Worm (Caenorhabditis elegans) whole organism, L4/young adult: ENCODE results near the gene K02F3.9.

Experiments used
- W03F9.2 ChIP-seq: fragments of 150-350 bp; optimal IDR thresholded peaks from 2 replicates; lab custom pipeline; 2014; ENCODE audit warnings: missing biosample characterization, missing genetic modification characterization
- dao-5 ChIP-seq: sonication (generic microtip); optimal IDR thresholded peaks from 2 replicates; lab custom pipeline; 2016; ENCODE audit warnings: missing genotype, missing genetic modification characterization, moderate library complexity, missing compliant biosample characterization
- him-1 ChIP-seq: sonication (generic microtip); optimal IDR thresholded peaks from 2 replicates; lab custom pipeline; 2016; ENCODE audit warnings: missing genotype, missing genetic modification reagents, missing genetic modification characterization, missing compliant biosample characterization

K02F3.9 gene

ce11 chrIII:856908-857307 lies 15.7 kb upstream of the K02F3.9 start:
- TF ChIP-seq him-1 (tag; lab: Kevin White, UChicago): no peak
- no peak for TF ChIP-seq dao-5
- no peak for TF ChIP-seq W03F9.2 (tag; lab: Kevin White, UChicago)

DNA sequence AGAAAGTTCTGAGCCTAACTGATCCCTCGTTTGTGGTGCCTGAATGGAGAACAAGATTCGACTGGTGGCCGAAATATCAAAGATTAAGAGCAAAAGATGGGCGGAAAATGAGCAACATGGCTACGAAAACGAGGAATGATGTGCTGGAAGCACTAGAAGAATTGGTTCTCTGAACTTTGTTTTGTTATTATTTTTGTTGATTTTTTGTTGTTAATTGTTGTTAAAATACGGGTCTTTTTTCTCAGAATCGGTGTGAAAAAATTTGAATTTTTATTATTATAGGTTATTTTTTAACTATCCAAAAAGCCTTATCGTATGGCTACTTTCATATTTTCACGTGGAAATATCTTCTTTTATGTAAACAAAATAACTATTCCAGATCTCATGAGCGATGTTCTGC lies 15.1 kb upstream of the K02F3.9 start, which contains the start of gene K02F3.12:
K02F3.12 (plus strand) TSS at position 301 of the 400 bp plus-strand sequence.
- no peak for TF ChIP-seq dao-5

ce11 chrIII:853859-854359 lies 12.7 kb upstream of the K02F3.9 start, which contains the start of the genes rnp-5 and tag-51:
Gene rnp-5, minus strand, starts transcription at chrIII:853909.
Gene tag-51, plus strand, starts transcription at chrIII:854221.
- no peak for TF ChIP-seq W03F9.2 (tag; lab: Kevin White, UChicago)
- TF ChIP-seq dao-5: no peak
- no peak for TF ChIP-seq him-1 (tag; lab: Kevin White, UChicago)

DNA sequence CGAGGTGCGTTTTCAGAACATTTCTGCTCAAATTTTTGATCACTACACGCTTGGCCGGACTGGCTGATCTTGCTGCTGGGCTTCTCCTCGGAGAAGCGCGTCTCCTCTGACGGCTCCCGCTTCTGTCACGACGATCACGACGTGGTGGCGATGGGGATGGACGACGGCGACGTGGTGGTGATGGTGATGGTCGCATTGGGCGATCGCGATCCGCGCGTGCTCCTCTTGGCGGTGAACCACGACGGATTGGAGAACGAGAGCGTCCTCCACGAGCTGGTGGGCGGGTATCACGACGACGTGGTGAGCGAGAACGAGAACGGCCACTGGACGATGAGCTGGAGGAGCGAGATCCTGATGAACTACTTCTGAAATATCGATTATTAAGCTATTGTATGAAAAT lies 12.2 kb upstream of the K02F3.9 start:
- TF ChIP-seq dao-5 (no peak), him-1 (tag; lab: Kevin White, UChicago) (no peak), W03F9.2 (tag; lab: Kevin White, UChicago) (no peak)

- TF ChIP-seq dao-5: no peak
- no peak for TF ChIP-seq W03F9.2 (tag; lab: Kevin White, UChicago)
- no peak for TF ChIP-seq him-1 (tag; lab: Kevin White, UChicago)
Measured at ce11 chrIII:852296-852695, 11.1 kb upstream of the K02F3.9 start, which contains the start of gene moma-1. Gene moma-1, minus strand, starts transcription at chrIII:852396.

- TF ChIP-seq him-1 (tag; lab: Kevin White, UChicago) (no peak), dao-5 (no peak), W03F9.2 (tag; lab: Kevin White, UChicago) (no peak)
Measured at ce11 chrIII:845485-845884, 4.3 kb upstream of the K02F3.9 start, which contains the start of gene K02F3.2. Gene K02F3.2, plus strand, starts transcription at chrIII:845841.

ce11 chrIII:844577-844976 lies 3.4 kb upstream of the K02F3.9 start:
- TF ChIP-seq dao-5 (no peak), him-1 (tag; lab: Kevin White, UChicago) (no peak), W03F9.2 (tag; lab: Kevin White, UChicago) (no peak)

DNA sequence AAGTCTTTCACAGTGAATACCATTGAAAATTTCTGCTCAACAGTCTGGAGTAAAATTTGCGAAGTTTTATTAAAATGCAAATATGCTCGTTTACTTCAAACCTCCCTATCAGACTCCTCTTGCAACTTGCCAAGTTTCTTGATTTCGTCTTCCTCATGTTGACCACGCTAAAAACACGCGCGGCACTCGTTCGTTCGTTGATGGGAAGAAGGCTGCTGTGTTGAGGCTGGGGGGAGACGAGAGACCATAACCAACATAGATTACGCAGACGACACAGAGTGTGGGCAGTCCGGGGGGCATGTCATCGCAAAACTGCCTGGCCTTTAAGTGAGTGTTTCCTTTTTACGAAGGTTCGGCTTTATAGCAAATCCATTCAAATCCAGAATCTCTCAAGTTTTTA lies 2.8 kb upstream of the K02F3.9 start:
- TF ChIP-seq W03F9.2 (tag; lab: Kevin White, UChicago): no peak
- no peak for TF ChIP-seq dao-5
- no peak for TF ChIP-seq him-1 (tag; lab: Kevin White, UChicago)

DNA sequence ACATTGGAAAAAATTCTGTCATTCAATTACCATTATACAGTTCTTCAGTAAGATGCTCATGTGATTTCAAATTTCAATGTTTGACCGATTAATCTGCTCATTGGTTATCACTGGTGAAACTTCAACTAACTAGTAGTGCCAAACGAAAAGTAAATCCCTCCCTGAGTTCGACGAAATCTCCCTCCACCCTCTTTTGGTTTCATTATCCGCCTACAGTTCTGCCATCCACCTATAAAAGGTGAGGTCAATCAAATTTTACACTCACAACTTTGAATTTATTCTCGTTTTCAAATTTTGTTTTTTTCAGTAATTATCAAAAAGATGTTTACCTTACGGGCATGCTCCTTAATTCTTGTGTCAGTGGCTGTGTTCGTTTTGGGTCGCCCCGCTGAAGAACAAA lies 1.5 kb upstream of the K02F3.9 start, which contains the start of gene far-8:
far-8 (plus strand) TSS at position 301 of the 400 bp plus-strand sequence.
- no peak for TF ChIP-seq him-1 (tag; lab: Kevin White, UChicago)

DNA sequence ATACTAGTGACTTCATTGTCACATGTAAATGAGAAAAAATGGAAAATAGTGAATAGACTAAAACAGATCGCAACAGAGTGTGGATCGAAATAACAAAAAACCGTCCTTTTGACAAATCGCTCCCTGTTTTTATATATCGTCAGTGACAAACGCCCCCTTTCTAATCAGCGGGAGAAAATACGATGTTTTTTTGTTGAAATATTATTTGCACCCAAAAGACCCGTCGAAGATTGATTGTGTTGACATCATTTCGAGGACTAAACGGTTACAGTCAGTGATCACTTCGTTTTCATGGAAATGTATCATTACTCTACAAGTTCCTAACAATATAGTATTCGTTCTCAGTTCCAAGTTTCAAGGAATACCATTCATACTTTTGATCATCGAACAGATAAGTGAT lies 1.7 kb downstream of the K02F3.9 start, which contains the start of gene dos-3:
dos-3 (minus strand) TSS at position 101 of the 400 bp plus-strand sequence.
- TF ChIP-seq W03F9.2 (tag; lab: Kevin White, UChicago) (no peak), him-1 (tag; lab: Kevin White, UChicago) (no peak), dao-5 (no peak)

DNA sequence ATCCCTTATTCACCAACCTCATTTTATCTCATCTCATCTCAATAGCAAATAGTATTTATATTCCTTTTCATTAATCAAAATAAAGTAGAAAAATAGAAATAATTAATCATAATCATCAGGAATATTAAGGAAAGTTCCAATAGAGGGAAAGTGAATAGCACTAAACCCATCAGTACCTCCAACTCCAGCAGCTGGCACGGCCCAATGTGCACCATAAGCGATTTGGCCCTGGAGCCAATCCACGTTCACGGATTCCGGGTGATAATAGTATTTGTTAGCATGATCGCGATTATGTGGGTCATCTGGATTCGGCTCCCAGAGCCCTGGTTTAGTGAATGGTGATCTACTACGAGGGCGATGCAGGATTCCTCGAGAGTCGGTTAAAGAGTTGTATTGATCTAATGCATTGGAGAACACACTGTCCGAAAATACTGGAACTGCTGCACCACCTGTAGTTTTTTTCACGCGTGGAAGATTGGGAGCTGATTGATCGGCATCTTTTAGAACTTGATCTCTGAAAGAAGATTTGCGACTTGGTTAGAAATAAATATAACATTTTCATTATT lies 5.4 kb downstream of the K02F3.9 start:
- TF ChIP-seq him-1 (tag; lab: Kevin White, UChicago): peak; percentile 81
- peak; percentile 60 for TF ChIP-seq dao-5
- peak; percentile 1 for TF ChIP-seq W03F9.2 (tag; lab: Kevin White, UChicago)

- TF ChIP-seq W03F9.2 (tag; lab: Kevin White, UChicago): no peak
- TF ChIP-seq him-1 (tag; lab: Kevin White, UChicago): no peak
- no peak for TF ChIP-seq dao-5
Measured at ce11 chrIII:835208-835607, 6.0 kb downstream of the K02F3.9 start.

- TF ChIP-seq W03F9.2 (tag; lab: Kevin White, UChicago): no peak
Measured at ce11 chrIII:834443-834815, 6.7 kb downstream of the K02F3.9 start.

DNA sequence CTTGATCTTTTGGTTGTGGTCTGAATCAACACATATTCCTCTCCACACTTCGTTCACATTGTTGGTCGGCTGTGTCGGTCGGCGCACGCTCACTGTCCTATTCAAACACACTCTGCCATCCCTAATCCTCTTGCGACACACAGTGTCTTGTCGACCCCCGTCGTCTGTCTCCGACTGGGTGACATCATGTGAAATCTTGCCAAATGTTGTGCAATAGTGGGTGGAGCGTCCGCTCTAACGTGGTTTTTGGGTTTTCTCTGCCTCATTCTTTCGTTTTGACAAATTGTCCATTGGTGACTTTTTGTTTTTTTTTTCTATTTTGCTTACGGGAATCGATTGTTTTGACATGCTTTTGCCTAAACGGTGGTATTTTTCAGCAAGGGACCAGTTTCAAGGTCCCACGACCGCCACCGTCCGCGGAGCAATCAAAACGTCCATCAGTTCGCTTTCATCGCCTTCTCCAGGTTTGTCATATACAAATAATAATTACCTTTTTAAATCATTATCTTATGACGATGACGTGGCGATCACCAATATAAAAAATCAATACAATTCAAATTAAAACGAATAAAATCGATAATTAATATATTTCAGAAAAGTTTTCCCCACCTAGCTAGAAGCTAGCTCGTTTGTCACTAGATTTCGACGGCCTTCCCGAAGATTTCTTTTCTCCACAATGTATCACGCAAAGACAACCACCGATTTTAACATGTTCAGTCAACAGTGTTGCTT lies 7.3 kb downstream of the K02F3.9 start:
- no peak for TF ChIP-seq dao-5
- peak; percentile 31 for TF ChIP-seq him-1 (tag; lab: Kevin White, UChicago)
- peak; percentile 78 for TF ChIP-seq W03F9.2 (tag; lab: Kevin White, UChicago)
